Worm (Caenorhabditis elegans): Measurements from ENCODE around the gene chmp-7.

DNA sequence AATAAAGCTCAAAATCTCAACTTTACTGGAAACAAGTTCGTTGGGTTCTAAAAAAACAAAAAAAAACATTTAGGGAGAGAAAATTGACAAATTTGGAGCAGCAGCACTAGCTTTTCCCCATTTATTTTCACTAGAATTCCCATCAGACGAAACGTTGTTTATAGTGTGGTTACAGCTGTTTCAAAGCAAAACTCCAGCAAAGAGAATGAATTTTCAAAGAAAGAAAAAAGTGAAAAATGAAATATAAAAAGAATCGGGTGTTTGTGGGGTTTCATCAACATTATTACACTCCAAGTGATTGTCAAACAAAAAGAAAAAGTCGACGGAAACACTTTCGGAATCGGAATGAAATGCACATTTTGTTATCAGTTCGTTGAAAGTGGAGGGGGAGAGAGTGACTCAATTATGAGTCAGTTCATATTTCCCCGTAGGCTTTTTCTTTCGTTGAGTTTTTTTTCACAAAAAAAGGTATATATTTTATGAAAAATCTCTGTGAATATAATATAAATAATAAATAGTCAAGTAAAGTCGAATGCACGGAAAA lies 39.5 kb downstream of the chmp-7 start:
- TF ChIP-seq nhr-11 (tag; optimal IDR thresholded peaks at IDR 0.05): no peak
- TF ChIP-seq ceh-62 (tag; optimal IDR thresholded peaks at IDR 0.05): no peak
- no peak for TF ChIP-seq madf-5 (GFP tag; IDR thresholded peaks at IDR 0.05)
- no peak for TF ChIP-seq nhr-10 (tag; optimal IDR thresholded peaks at IDR 0.05)
- TF ChIP-seq snpc-4 (tag; optimal IDR thresholded peaks at IDR 0.05): no peak
- TF ChIP-seq mxl-2 (GFP tag; conservative IDR thresholded peaks at IDR 0.05): no peak
- TF ChIP-seq fkh-10 (GFP tag; optimal IDR thresholded peaks at IDR 0.05): no peak
- TF ChIP-seq aha-1 (tag): no peak
- peak; percentile 34 for TF ChIP-seq ama-1 (optimal IDR thresholded peaks at IDR 0.05)
- TF ChIP-seq T20F7.1 (GFP tag; optimal IDR thresholded peaks at IDR 0.05): no peak
- no peak for TF ChIP-seq F37D6.2 (tag; optimal IDR thresholded peaks at IDR 0.05)
- TF ChIP-seq ZK546.5 (tag; optimal IDR thresholded peaks at IDR 0.05): no peak
- TF ChIP-seq dmd-6 (GFP tag; IDR thresholded peaks at IDR 0.05): peak; percentile 55; the same call in 1 of the 2 replicates

Data from whole organism, L4 larva.